Worm (Caenorhabditis elegans) whole organism, L4/young adult: ENCODE measurements around the gene Y55B1AR.2.
A peak's percentile ranks its signal among the peaks of the same experiment; 100 is the strongest.

ENCODE experiments used
- W03F9.2 ChIP-seq: fragments of 150-350 bp; optimal IDR thresholded peaks from 2 replicates; lab custom pipeline; 2014; ENCODE audit warnings: missing biosample characterization, missing genetic modification characterization
- dao-5 ChIP-seq: sonication (generic microtip); optimal IDR thresholded peaks from 2 replicates; lab custom pipeline; 2016; ENCODE audit warnings: missing genotype, missing genetic modification characterization, moderate library complexity, missing compliant biosample characterization
- him-1 ChIP-seq: sonication (generic microtip); optimal IDR thresholded peaks from 2 replicates; lab custom pipeline; 2016; ENCODE audit warnings: missing genotype, missing genetic modification reagents, missing genetic modification characterization, missing compliant biosample characterization

Y55B1AR.2 gene

DNA sequence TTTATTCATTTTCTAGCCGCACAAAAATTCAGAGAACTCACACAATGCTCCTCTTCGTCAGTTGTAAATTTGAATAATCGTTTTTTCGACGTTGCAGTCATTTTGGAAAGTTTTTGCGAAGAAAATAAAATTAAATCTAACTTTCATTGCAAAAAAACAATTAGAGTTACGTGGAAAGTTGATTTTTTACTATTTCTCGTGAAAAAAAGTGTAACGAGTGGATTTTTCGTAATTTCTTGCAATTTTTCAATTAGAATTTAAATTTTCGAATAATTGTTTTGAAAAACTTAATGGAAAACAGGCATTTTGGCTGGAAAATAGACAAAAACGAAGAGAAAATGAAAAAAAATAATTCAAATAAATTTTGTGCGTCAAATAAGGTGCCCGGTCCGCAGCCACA, at the start of gene Y55B1AR.2:
Gene Y55B1AR.2 (minus strand): TSS at position 101 of the 400 bp plus-strand sequence.
- TF ChIP-seq dao-5 (tag; lab: Kevin White, UChicago) (no peak), W03F9.2 (no peak), him-1 (tag; lab: Kevin White, UChicago) (no peak)

DNA sequence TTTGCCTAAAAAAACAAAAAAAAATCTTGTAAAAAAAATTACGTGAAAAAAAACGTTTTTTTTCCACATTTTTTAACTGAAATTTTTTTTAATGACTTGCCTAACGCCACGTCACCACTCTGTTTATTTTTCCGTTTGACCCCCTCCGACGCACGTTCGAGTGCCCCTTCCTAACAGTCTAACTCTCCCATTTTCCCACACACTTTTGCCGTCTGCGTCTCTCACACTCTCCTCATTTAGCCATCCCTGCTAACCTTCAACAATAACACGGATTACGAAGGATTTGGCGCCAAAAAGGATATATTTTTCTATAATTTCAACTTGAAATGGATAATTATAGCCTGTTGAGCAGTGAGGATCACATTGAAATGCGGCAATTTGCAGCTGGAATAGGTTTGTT, 48.7 kb upstream of the Y55B1AR.2 start:
- TF ChIP-seq him-1 (tag; lab: Kevin White, UChicago), result no peak
- TF ChIP-seq dao-5 (tag; lab: Kevin White, UChicago), result no peak
- no peak for TF ChIP-seq W03F9.2

ce11 chrIII:646454-646853, 47.9 kb upstream of the Y55B1AR.2 start, which contains the start of gene orai-1:
Gene orai-1, plus strand, starts transcription at chrIII:646754.
- TF ChIP-seq him-1 (tag; lab: Kevin White, UChicago), result no peak
- no peak for TF ChIP-seq dao-5 (tag; lab: Kevin White, UChicago)
- TF ChIP-seq W03F9.2, result no peak

ce11 chrIII:644660-645059, 46.1 kb upstream of the Y55B1AR.2 start:
- TF ChIP-seq W03F9.2, result no peak
- no peak for TF ChIP-seq him-1 (tag; lab: Kevin White, UChicago)
- no peak for TF ChIP-seq dao-5 (tag; lab: Kevin White, UChicago)

DNA sequence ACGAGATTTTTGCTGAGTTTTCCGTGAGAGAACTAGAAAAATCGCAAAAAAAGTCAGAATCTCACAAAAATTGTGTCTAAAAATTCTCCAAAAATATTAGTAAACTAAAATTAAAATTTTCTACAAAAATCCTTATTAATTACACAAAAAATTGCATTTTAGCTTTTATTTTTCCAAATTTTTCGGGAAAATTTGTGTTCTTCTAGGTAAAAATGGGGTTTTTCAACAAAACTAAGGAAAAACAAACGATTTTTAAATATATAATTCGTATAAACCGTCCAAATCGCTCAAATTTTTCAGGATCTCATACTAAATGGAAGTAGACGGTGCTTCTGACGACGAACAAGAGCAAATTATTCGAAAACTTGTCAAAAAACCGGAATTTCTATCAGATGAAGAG, 43.2 kb upstream of the Y55B1AR.2 start, which contains the start of gene W06E11.1:
Gene W06E11.1 (plus strand): TSS at position 301 of the 400 bp plus-strand sequence.
- TF ChIP-seq W03F9.2 (no peak), him-1 (tag; lab: Kevin White, UChicago) (no peak), dao-5 (tag; lab: Kevin White, UChicago) (no peak)

DNA sequence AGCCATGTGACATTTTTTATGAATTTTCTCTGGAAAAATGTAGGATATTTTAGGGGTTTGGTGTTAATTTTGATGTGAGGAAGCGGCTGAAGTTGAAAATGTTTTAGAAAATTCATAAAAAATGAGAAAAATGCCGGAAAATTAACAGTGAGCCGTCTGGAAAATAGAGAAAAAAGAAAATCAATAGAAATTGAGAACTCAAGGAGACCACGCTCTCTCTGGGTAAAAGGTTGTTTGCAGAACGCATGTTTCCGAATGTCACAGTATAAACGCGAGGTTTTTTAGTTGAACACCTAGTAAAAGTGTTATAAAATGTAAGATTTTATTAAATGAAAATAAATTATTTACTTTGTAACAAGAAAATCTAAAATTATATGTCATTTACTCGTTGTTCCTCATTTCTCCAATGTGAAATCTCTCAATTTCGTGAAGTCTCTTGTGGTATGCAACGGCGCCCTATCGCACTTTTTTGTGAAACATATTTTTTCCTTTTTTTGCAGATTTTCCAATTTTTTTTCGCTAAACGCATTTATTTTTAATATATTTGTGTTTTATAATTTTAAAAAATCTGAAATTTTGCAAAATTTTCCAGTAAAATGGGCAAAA, 41.7 kb upstream of the Y55B1AR.2 start, which contains the start of the genes tag-266 and tag-267:
Gene tag-266 (minus strand): TSS at position 29 of the 606 bp plus-strand sequence.
Gene tag-267 (plus strand): TSS at position 593 of the 606 bp plus-strand sequence.
- TF ChIP-seq W03F9.2, result peak; percentile 76
- TF ChIP-seq him-1 (tag; lab: Kevin White, UChicago), result no peak
- no peak for TF ChIP-seq dao-5 (tag; lab: Kevin White, UChicago)

DNA sequence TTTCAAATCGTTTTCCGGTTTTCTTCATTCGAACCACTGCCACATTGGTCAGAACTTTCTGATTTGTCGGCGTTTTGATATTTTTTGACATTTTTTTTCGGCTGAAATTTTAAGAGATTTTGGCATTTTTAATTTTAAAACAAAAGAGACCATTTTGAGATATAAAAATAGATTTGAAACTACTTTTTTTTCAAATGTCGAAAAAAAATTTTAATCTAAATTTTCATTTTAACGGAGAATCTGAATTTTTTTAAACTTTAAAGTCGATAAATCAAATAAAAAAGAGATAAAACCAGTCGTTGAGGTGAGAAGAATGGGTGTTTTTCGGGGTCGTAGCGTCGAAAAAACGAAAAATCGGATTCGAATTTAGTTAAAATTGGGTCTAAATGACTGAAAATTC, 39.7 kb upstream of the Y55B1AR.2 start, which contains the start of gene sbds-1:
Gene sbds-1 (minus strand): TSS at position 101 of the 400 bp plus-strand sequence.
- TF ChIP-seq W03F9.2 (no peak), dao-5 (tag; lab: Kevin White, UChicago) (no peak), him-1 (tag; lab: Kevin White, UChicago) (no peak)

DNA sequence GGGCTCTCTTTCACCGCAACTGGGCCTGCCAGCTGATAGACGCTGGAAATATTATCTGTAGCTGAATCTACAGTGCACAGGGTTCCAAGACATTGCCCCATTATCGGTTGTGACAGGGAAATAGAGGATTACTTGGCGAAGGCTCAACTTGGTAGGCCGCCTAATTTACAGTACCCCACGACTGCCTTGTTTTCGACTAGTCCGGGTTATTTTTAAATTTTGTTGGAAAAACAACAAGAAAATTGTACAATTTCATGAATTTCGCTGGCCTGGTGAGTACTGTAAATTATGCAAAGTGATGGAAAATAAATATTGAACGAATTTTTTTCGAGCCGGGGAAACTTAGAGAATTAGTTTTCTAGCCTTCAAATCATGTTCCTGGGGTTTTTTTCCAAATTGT, 37.5 kb upstream of the Y55B1AR.2 start, which contains the start of gene T19C3.7:
Gene T19C3.7 (minus strand): TSS at position 101 of the 400 bp plus-strand sequence.
- TF ChIP-seq dao-5 (tag; lab: Kevin White, UChicago) (no peak), W03F9.2 (no peak), him-1 (tag; lab: Kevin White, UChicago) (no peak)

DNA sequence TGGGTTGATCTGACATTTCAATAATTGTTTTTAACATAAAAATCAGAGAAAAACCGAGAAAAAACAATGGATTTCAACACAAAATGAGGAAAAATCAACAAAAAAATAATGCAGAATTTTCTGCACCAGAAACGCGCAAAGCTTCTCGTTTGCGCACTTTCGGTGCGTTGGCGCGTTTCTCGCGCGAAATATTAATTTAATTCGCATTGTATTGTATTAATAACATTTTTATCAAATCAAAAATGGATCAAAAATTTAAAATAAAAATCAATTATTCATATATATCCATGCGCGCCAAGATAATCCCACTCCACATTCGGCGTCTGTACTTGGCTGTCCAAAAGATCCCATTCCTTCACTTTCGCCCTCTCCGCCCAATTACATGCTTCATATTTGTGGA, 36.0 kb upstream of the Y55B1AR.2 start, which contains the start of gene fem-2:
Gene fem-2 (minus strand): TSS at position 9 of the 400 bp plus-strand sequence.
- TF ChIP-seq dao-5 (tag; lab: Kevin White, UChicago), result no peak
- peak; percentile 19 for TF ChIP-seq W03F9.2
- TF ChIP-seq him-1 (tag; lab: Kevin White, UChicago), result no peak

ce11 chrIII:631421-631820, 32.8 kb upstream of the Y55B1AR.2 start, which contains the start of gene T19C3.6:
Gene T19C3.6, minus strand, starts transcription at chrIII:631521.
- TF ChIP-seq dao-5 (tag; lab: Kevin White, UChicago) (no peak), W03F9.2 (no peak), him-1 (tag; lab: Kevin White, UChicago) (no peak)

- TF ChIP-seq him-1 (tag; lab: Kevin White, UChicago) (no peak), W03F9.2 (no peak), dao-5 (tag; lab: Kevin White, UChicago) (no peak)
Observed at ce11 chrIII:627838-628237, 29.3 kb upstream of the Y55B1AR.2 start, which contains the start of gene T19C3.5. Gene T19C3.5, minus strand, starts transcription at chrIII:627938.

DNA sequence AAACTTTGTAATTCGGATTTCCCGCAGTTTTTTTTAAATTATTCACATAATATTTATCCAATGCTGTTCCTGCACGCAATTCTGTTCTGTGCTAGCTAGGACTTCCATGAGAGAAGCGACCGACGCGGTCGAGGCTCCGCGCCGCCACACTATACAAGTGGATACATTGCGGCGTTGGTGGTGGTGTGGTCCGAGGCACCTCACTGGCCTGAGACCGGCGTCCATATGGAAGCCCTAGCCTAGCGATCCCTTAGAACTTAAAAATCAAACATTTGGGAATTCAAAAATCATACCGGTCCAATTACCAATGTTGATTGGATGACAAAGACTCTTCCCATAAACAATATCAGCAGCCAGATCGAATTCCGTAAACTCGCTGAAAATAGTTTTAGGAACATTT, 27.5 kb upstream of the Y55B1AR.2 start:
- TF ChIP-seq him-1 (tag; lab: Kevin White, UChicago) (no peak), dao-5 (tag; lab: Kevin White, UChicago) (no peak), W03F9.2 (no peak)

DNA sequence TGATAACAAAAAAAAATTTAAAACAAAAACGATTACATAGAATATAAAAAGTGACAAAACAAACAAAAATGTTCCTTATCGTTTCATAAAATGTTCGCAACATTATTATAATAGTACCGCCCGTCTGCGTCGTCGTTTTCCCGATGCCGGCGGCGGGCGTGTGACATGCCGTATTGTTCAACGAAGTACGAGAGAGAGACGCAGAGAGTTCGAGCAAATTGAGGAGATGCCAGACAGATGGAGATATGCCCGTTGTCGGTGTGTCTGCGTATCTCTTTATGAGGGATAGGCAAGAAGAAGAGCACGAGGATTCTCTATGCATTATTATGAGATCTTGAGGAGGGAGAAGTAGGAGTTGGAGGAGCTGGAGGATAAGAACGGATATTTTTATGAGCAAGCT, 25.2 kb upstream of the Y55B1AR.2 start:
- peak; percentile 59 for TF ChIP-seq W03F9.2
- no peak for TF ChIP-seq dao-5 (tag; lab: Kevin White, UChicago)
- peak; percentile 15 for TF ChIP-seq him-1 (tag; lab: Kevin White, UChicago)

DNA sequence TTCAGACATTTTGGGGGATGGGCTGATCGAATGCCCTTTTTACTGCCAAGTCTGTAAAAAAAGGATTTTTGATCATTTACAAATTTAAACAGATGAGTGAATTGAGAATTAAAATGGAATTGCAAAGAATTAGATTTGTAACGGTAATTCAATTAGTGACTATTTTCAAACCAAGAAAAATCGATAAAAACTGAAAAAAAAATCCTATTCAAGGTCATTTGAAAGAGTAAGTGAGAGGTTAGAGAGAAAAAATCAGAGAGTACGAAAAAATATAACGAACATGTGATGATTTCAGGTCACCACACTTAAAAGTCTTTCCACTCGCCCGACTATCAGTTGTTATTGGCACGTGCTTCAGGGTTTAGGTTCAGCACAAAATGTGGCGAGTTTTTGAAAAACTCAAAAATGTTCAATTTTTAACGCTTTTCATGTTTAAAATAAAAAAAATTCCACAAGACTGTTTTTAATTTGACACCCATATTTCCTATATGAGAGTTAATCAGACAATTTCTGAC, 21.7 kb upstream of the Y55B1AR.2 start, which contains the start of gene T19C3.4:
Gene T19C3.4 (minus strand): TSS at position 51 of the 515 bp plus-strand sequence.
- TF ChIP-seq him-1 (tag; lab: Kevin White, UChicago), result no peak
- TF ChIP-seq W03F9.2, result no peak
- TF ChIP-seq dao-5 (tag; lab: Kevin White, UChicago), result no peak
